Fruit fly (Drosophila melanogaster) whole organism, embryonic: ENCODE measurements around the gene CG6937.

Source experiments
- ATbp ChIP-seq: fragments of 200-800 bp; sonication (Bioruptor generic); optimal IDR thresholded peaks from 2 replicates; lab custom pipeline; 2017; ENCODE audit warnings: missing biosample characterization, mild to moderate bottlenecking, missing genetic modification characterization, missing genetic modification reagents
- BEAF-32 ChIP-seq: fragments of 200-800 bp; sonication (Bioruptor generic); optimal IDR thresholded peaks from 3 replicates; lab custom pipeline; 2017; ENCODE audit warnings: missing biosample characterization, missing genetic modification characterization, mild to moderate bottlenecking, moderate library complexity, missing genetic modification reagents
- CG10147 ChIP-seq: fragments of 200-800 bp; sonication (Bioruptor generic); optimal IDR thresholded peaks from 2 replicates; lab custom pipeline; 2019; ENCODE audit warnings: missing biosample characterization, mild to moderate bottlenecking, missing genetic modification characterization, moderate library complexity
- CG10462 ChIP-seq: fragments of 200-800 bp; sonication (Bioruptor generic); optimal IDR thresholded peaks from 2 replicates; lab custom pipeline; 2016; ENCODE audit warnings: missing biosample characterization, missing genetic modification characterization
- CG11247 ChIP-seq: fragments of 200-800 bp; sonication (Bioruptor generic); IDR thresholded peaks from 2 replicates; pipeline ENCODE4 v1.3.6; 2022; ENCODE audit warnings: missing biosample characterization, missing genetic modification characterization
- CG11560 ChIP-seq: fragments of 200-800 bp; sonication (Bioruptor generic); IDR thresholded peaks from 3 replicates; pipeline ENCODE4 v1.3.6; 2022; ENCODE audit warnings: missing biosample characterization, missing genetic modification characterization
- CG11696 ChIP-seq: fragments of 200-800 bp; sonication (Bioruptor generic); IDR thresholded peaks from 2 replicates; pipeline ENCODE4 v1.3.6; 2022; ENCODE audit warnings: missing biosample characterization, missing genetic modification characterization
- CG12219 ChIP-seq: fragments of 200-800 bp; sonication (Bioruptor generic); optimal IDR thresholded peaks from 3 replicates; lab custom pipeline; 2018; ENCODE audit warnings: missing biosample characterization, mild to moderate bottlenecking, missing genetic modification characterization
- CG12236 ChIP-seq: fragments of 200-800 bp; sonication (Bioruptor generic); optimal IDR thresholded peaks from 2 replicates; lab custom pipeline; 2016; ENCODE audit warnings: missing biosample characterization, missing genetic modification characterization
- CG13287 ChIP-seq: fragments of 200-800 bp; sonication (Bioruptor generic); IDR thresholded peaks from 2 replicates; pipeline ENCODE4 v1.3.6; 2022; ENCODE audit warnings: missing biosample characterization, missing genetic modification characterization; ENCODE audit not compliant: partially characterized antibody
- CG15073 ChIP-seq: fragments of 200-800 bp; sonication (Bioruptor generic); optimal IDR thresholded peaks from 2 replicates; lab custom pipeline; 2016; ENCODE audit warnings: missing biosample characterization, missing genetic modification characterization
- CG17359 ChIP-seq: fragments of 200-800 bp; sonication (Bioruptor generic); optimal IDR thresholded peaks from 3 replicates; lab custom pipeline; 2018; ENCODE audit warnings: missing biosample characterization, mild to moderate bottlenecking, missing genetic modification characterization, moderate library complexity
- CG2116 ChIP-seq: fragments of 200-800 bp; sonication (Bioruptor generic); optimal IDR thresholded peaks from 3 replicates; lab custom pipeline; 2018; ENCODE audit warnings: missing biosample characterization, mild to moderate bottlenecking, missing genetic modification characterization
- CG34224 ChIP-seq: fragments of 200-800 bp; sonication (Bioruptor generic); IDR thresholded peaks from 3 replicates; pipeline ENCODE4 v1.3.6; 2022; ENCODE audit warnings: missing biosample characterization, missing genetic modification characterization; ENCODE audit not compliant: partially characterized antibody
- CG3995 ChIP-seq: fragments of 200-800 bp; sonication (Bioruptor generic); optimal IDR thresholded peaks from 3 replicates; lab custom pipeline; 2016; ENCODE audit warnings: missing biosample characterization, missing genetic modification characterization
- CG43689 ChIP-seq: fragments of 200-800 bp; sonication (Bioruptor generic); IDR thresholded peaks from 2 replicates; pipeline ENCODE4 v1.3.6; 2022; ENCODE audit warnings: missing biosample characterization, missing genetic modification characterization
- CG6175 ChIP-seq: fragments of 200-800 bp; sonication (Bioruptor generic); IDR thresholded peaks from 3 replicates; pipeline ENCODE4 v1.3.6; 2022; ENCODE audit warnings: missing biosample characterization, missing genetic modification characterization
- CG7357 ChIP-seq: fragments of 200-800 bp; sonication (Bioruptor generic); IDR thresholded peaks from 3 replicates; pipeline ENCODE4 v1.3.6; 2022; ENCODE audit warnings: missing biosample characterization, missing genetic modification characterization
- Dll ChIP-seq: fragments of 200-800 bp; sonication (Bioruptor generic); IDR thresholded peaks from 4 replicates; pipeline ENCODE4 v1.3.6; 2022; ENCODE audit warnings: missing biosample characterization, missing genetic modification characterization; ENCODE audit not compliant: partially characterized antibody
- Dp ChIP-seq: fragments of 200-800 bp; sonication (Bioruptor generic); optimal IDR thresholded peaks from 2 replicates; lab custom pipeline; 2018; ENCODE audit warnings: missing biosample characterization, mild to moderate bottlenecking, missing genetic modification characterization, moderate library complexity
- Dref ChIP-seq: fragments of 200-800 bp; sonication (Bioruptor generic); IDR thresholded peaks from 2 replicates; pipeline ENCODE4 v1.3.6; 2022; ENCODE audit warnings: missing biosample characterization, missing genetic modification characterization
- E2f1 ChIP-seq: fragments of 200-800 bp; sonication (Bioruptor generic); IDR thresholded peaks from 2 replicates; pipeline ENCODE4 v1.3.6; 2022; ENCODE audit warnings: missing biosample characterization, missing genetic modification characterization
- HLH54F ChIP-seq: fragments of 200-800 bp; sonication (Bioruptor generic); optimal IDR thresholded peaks from 3 replicates; lab custom pipeline; 2016; ENCODE audit warnings: missing biosample characterization, missing genetic modification characterization
- Hr39 ChIP-seq: fragments of >200 bp; optimal IDR thresholded peaks from 2 replicates; lab custom pipeline; 2017
- MBD-R2 ChIP-seq: fragments of 200-800 bp; sonication (Bioruptor generic); IDR thresholded peaks from 2 replicates; pipeline ENCODE4 v1.3.6; 2022; ENCODE audit warnings: missing biosample characterization, missing genetic modification characterization
- MESR4 ChIP-seq: fragments of 200-800 bp; sonication (Bioruptor generic); optimal IDR thresholded peaks from 2 replicates; lab custom pipeline; 2018; ENCODE audit warnings: missing biosample characterization, mild to moderate bottlenecking, missing genetic modification characterization, moderate library complexity
- MTF-1 ChIP-seq: fragments of 200-800 bp; sonication (Bioruptor generic); optimal IDR thresholded peaks from 2 replicates; lab custom pipeline; 2018; ENCODE audit warnings: missing biosample characterization, mild to moderate bottlenecking, missing genetic modification characterization, borderline replicate concordance
- Mrtf ChIP-seq: fragments of 200-800 bp; sonication (Bioruptor generic); IDR thresholded peaks from 3 replicates; pipeline ENCODE4 v1.3.6; 2022; ENCODE audit warnings: missing biosample characterization, missing genetic modification characterization
- Myb ChIP-seq: fragments of 200-800 bp; sonication (Bioruptor generic); optimal IDR thresholded peaks from 2 replicates; lab custom pipeline; 2016; ENCODE audit warnings: missing biosample characterization, missing genetic modification characterization
- NK7.1 ChIP-seq: fragments of 200-800 bp; sonication (Bioruptor generic); optimal IDR thresholded peaks from 3 replicates; lab custom pipeline; 2016; ENCODE audit warnings: missing biosample characterization, missing genetic modification characterization
- Neu2 ChIP-seq: fragments of 200-800 bp; sonication (Bioruptor generic); optimal IDR thresholded peaks from 3 replicates; lab custom pipeline; 2016; ENCODE audit warnings: missing biosample characterization, missing genetic modification characterization, borderline replicate concordance
- Optix ChIP-seq: fragments of 200-800 bp; sonication (Bioruptor generic); IDR thresholded peaks from 3 replicates; pipeline ENCODE4 v1.3.6; 2022; ENCODE audit warnings: missing biosample characterization, missing genetic modification characterization
- Scr ChIP-seq: fragments of 200-800 bp; sonication (Bioruptor generic); IDR thresholded peaks from 2 replicates; pipeline ENCODE4 v1.3.6; 2022; ENCODE audit warnings: missing biosample characterization, missing genetic modification characterization; ENCODE audit not compliant: partially characterized antibody
- Ssrp ChIP-seq: fragments of 200-800 bp; sonication (Bioruptor generic); optimal IDR thresholded peaks from 2 replicates; lab custom pipeline; 2018; ENCODE audit warnings: missing biosample characterization, mild to moderate bottlenecking, missing genetic modification characterization, moderate library complexity
- Taf1 ChIP-seq: fragments of 200-800 bp; sonication (Bioruptor generic); IDR thresholded peaks from 2 replicates; pipeline ENCODE4 v1.3.6; 2022; ENCODE audit warnings: missing biosample characterization, missing genetic modification characterization
- YL-1 ChIP-seq: fragments of 200-800 bp; sonication (Bioruptor generic); optimal IDR thresholded peaks from 3 replicates; lab custom pipeline; 2017; ENCODE audit warnings: missing biosample characterization, mild to moderate bottlenecking, missing genetic modification characterization
- abd-A ChIP-seq: fragments of 200-800 bp; sonication (Bioruptor generic); optimal IDR thresholded peaks from 3 replicates; lab custom pipeline; 2019; ENCODE audit warnings: missing biosample characterization, mild to moderate bottlenecking, missing genetic modification characterization, moderate library complexity
- chinmo ChIP-seq: fragments of 200-800 bp; sonication (Bioruptor generic); IDR thresholded peaks from 4 replicates; pipeline ENCODE4 v1.3.6; 2022; ENCODE audit warnings: missing biosample characterization, missing genetic modification characterization; ENCODE audit not compliant: partially characterized antibody
- ci ChIP-seq: fragments of 200-800 bp; sonication (Bioruptor generic); IDR thresholded peaks from 3 replicates; pipeline ENCODE4 v1.3.6; 2022; ENCODE audit warnings: missing biosample characterization, missing genetic modification characterization
- crp ChIP-seq, 2 experiments: fragments of 200-800 bp; sonication (Bioruptor generic); optimal IDR thresholded peaks; 2 replicates in 1 of 2; 3 replicates in 1 of 2; lab custom pipeline; 2017; ENCODE audit warnings: missing biosample characterization in 2 of 2, missing genetic modification characterization in 2 of 2, mild to moderate bottlenecking in 1 of 2, moderate library complexity in 1 of 2
- insv ChIP-seq, 2 experiments: fragments of 200-800 bp; sonication (Bioruptor generic); optimal IDR thresholded peaks; 3 replicates each; lab custom pipeline; 2016 to 2018; ENCODE audit warnings: missing biosample characterization in 2 of 2, missing genetic modification characterization in 2 of 2
- otp ChIP-seq: fragments of 200-800 bp; sonication (Bioruptor generic); IDR thresholded peaks from 3 replicates; pipeline ENCODE4, ENCODE4 v1.3.6; 2022; ENCODE audit warnings: missing biosample characterization, missing genetic modification characterization
- pum ChIP-seq: fragments of 200-800 bp; sonication (Bioruptor generic); optimal IDR thresholded peaks from 2 replicates; lab custom pipeline; 2016; ENCODE audit warnings: missing biosample characterization, missing genetic modification characterization
- pzg ChIP-seq: fragments of 200-800 bp; sonication (Bioruptor generic); optimal IDR thresholded peaks from 3 replicates; lab custom pipeline; 2018; ENCODE audit warnings: missing biosample characterization, mild to moderate bottlenecking, missing genetic modification characterization, moderate library complexity
- sens ChIP-seq: fragments of 200-800 bp; sonication (Bioruptor generic); peaks from one replicate; lab custom pipeline; 2016; ENCODE audit warnings: missing biosample characterization, missing genetic modification characterization
- sna ChIP-seq: fragments of 200-800 bp; sonication (Bioruptor generic); IDR thresholded peaks from 2 replicates; pipeline ENCODE4 v1.3.6; 2022; ENCODE audit warnings: missing biosample characterization, missing genetic modification characterization; ENCODE audit not compliant: partially characterized antibody
- sob ChIP-seq: fragments of 200-800 bp; sonication (Bioruptor generic); IDR thresholded peaks from 2 replicates; pipeline ENCODE4 v1.3.6; 2022; ENCODE audit warnings: missing biosample characterization, missing genetic modification characterization
- tin ChIP-seq: fragments of 200-800 bp; sonication (Bioruptor generic); optimal IDR thresholded peaks from 3 replicates; lab custom pipeline; 2016; ENCODE audit warnings: missing biosample characterization, missing genetic modification characterization
- tll ChIP-seq, 2 experiments: fragments of 200-800 bp in 1 of 2; fragments of >200 bp in 1 of 2; sonication (Bioruptor generic) in 1 of 2; optimal IDR thresholded peaks; 2 replicates each; lab custom pipeline; 2017 to 2019; ENCODE audit warnings: missing biosample characterization in 2 of 2, missing genetic modification characterization in 2 of 2, mild to moderate bottlenecking in 1 of 2, moderate library complexity in 1 of 2
- trem ChIP-seq: fragments of 200-800 bp; optimal IDR thresholded peaks from 3 replicates; lab custom pipeline; 2019; ENCODE audit warnings: missing biosample characterization, mild to moderate bottlenecking, missing genetic modification characterization, moderate library complexity
- trh ChIP-seq: fragments of 200-800 bp; sonication (Bioruptor generic); optimal IDR thresholded peaks from 2 replicates; lab custom pipeline; 2016; ENCODE audit warnings: missing biosample characterization, missing genetic modification characterization

Gene CG6937

DNA sequence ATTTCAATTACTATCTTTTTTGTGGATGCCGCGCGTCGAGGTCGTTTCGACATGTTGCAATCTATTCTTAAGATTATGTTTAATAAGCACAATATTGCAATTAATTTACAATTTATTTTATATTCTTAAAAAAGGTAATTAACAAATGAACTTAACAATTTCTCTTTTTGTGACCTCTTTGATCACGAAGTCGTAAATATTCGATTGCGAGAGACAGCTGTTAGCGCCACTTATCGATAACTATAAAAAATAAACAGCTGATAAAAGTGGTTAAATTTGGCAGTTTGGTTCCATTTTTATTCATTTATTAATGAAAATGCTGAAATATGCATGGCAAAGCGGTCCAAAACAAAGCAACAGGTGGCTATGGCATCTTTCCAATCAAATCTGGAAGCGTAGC is 28.9 kb downstream of the CG6937 start, which contains the start of the genes CG31156 and mRRF2:
CG31156 (minus strand) TSS at position 209 of the 400 bp plus-strand sequence.
mRRF2 (plus strand) TSS at position 239 of the 400 bp plus-strand sequence.
- TF ChIP-seq pum (no peak), Dp (GFP tag; lab: Kevin White, UChicago) (peak; percentile 52), CG13287 (peak; percentile 67), sob (no peak), Scr (GFP tag; lab: Robert Waterston, UW) (peak; percentile 36; the same call in 1 of the 2 replicates), Hr39 (lab: Kevin White, UChicago) (no peak), Ssrp (tag; lab: Kevin White, UChicago) (no peak), Dll (GFP tag; lab: Robert Waterston, UW) (peak; percentile 59; the same call in 2 of the 4 replicates), CG2116 (GFP tag; lab: Kevin White, UChicago) (peak; percentile 18), BEAF-32 (GFP tag; lab: Kevin White, UChicago) (peak; percentile 20), CG6175 (GFP tag; lab: Robert Waterston, UW) (no peak), CG11696 (no peak), Neu2 (GFP tag; lab: Kevin White, UChicago) (no peak), MESR4 (peak; percentile 13), CG3995 (peak; percentile 83), abd-A (tag; lab: Kevin White, UChicago) (no peak), sna (GFP tag; lab: Robert Waterston, UW) (0 out of 2 replicates have a peak, but pooled peaks have one; percentile 44), trem (tag; lab: Kevin White, UChicago) (peak; percentile 11), pzg (GFP tag; lab: Kevin White, UChicago) (peak; percentile 5), HLH54F (GFP tag; lab: Kevin White, UChicago) (no peak), YL-1 (peak; percentile 22), sens (GFP tag; lab: Kevin White, UChicago) (no peak), CG11560 (tag; lab: Robert Waterston, UW) (peak; percentile 91; the same call in 1 of the 3 replicates), tll (GFP tag; optimal IDR thresholded peaks at IDR 0.05; lab: Kevin White, UChicago) (peak in 1 of 2 experiments; percentile 40), crp (GFP tag; optimal IDR thresholded peaks at IDR 0.05; lab: Kevin White, UChicago) (peak; percentile 42 to 90), CG34224 (GFP tag; lab: Robert Waterston, UW) (peak; percentile 44; the same call in 2 of the 3 replicates), Myb (GFP tag; lab: Kevin White, UChicago) (peak; percentile 28), tin (no peak), MBD-R2 (GFP tag; lab: Robert Waterston, UW) (peak; percentile 45; the same call in 1 of the 2 replicates), CG43689 (GFP tag; lab: Robert Waterston, UW) (no peak), Dref (peak; percentile 56), CG7357 (GFP tag; lab: Robert Waterston, UW) (no peak)
- TF ChIP-seq, all 482 proteins: peak for 19

DNA sequence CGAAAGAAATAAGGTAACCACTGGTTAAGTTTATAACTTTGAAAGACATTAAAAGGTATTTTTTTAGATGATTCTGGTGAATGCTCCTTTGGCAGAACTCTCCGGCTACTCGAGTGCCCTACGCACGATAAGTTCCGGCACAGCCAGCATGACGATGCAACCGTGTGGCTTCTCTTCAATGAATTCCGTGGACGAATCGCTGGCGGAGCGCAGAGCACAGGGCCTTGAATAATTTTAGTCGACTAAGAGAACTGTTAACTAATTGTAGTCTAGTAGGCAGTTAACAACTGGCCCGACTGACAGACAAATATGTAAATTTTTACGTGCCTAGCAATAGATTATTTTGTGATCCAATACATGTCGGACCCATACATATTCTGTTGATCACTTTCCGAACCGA is 31.6 kb downstream of the CG6937 start, which contains the start of gene CG31161:
CG31161 (plus strand) TSS at position 301 of the 400 bp plus-strand sequence.
- TF ChIP-seq ATbp (GFP tag; lab: Kevin White, UChicago) (no peak), CG11247 (GFP tag; lab: Robert Waterston, UW) (no peak), CG10462 (GFP tag; lab: Kevin White, UChicago) (no peak), E2f1 (GFP tag; lab: Robert Waterston, UW) (no peak), CG17359 (no peak), otp (no peak), CG15073 (GFP tag; lab: Kevin White, UChicago) (no peak), Mrtf (GFP tag; lab: Robert Waterston, UW) (no peak), insv (GFP tag; optimal IDR thresholded peaks at IDR 0.05; lab: Kevin White, UChicago) (no peak), CG10147 (GFP tag; lab: Kevin White, UChicago) (no peak), chinmo (GFP tag; lab: Robert Waterston, UW) (no peak), trh (no peak), CG12236 (GFP tag; lab: Kevin White, UChicago) (no peak), NK7.1 (GFP tag; lab: Kevin White, UChicago) (no peak), ci (GFP tag; lab: Robert Waterston, UW) (no peak), Taf1 (GFP tag; lab: Robert Waterston, UW) (no peak), MTF-1 (GFP tag; lab: Kevin White, UChicago) (no peak), CG6175 (GFP tag; lab: Robert Waterston, UW) (no peak), Optix (GFP tag; lab: Robert Waterston, UW) (no peak), CG12219 (GFP tag; lab: Kevin White, UChicago) (no peak)
